Worm (Caenorhabditis elegans): ENCODE measurements around the gene F08D12.4.

DNA sequence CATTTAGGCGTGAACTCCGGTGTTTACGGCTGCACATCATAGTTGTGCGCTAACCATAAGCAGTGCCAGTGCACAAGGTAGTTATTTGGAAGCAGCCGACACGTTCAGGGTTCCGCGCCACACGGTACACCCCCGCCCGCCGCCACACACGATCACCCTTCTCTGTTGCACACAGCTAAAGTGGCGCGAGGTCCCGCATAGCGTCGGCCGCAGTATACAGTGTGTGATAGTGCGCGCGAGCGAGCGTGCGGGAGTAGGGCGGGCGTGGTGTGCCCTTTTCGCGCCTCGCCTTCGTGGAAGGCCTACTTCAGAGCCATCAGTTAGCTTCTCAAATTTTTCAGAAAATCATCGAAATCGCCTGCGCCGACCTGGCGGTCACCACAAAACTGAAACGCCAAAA lies 41.0 kb upstream of the F08D12.4 start:
- no peak for TF ChIP-seq hnd-1 (tag; optimal IDR thresholded peaks at IDR 0.05)
- TF ChIP-seq ama-1 (optimal IDR thresholded peaks at IDR 0.05): no peak
- TF ChIP-seq flt-1 (GFP tag; IDR thresholded peaks at IDR 0.05): no peak
- TF ChIP-seq tbx-11 (GFP tag; IDR thresholded peaks at IDR 0.05): no peak
- TF ChIP-seq tbx-37 (GFP tag; conservative IDR thresholded peaks at IDR 0.05): no peak
- no peak for TF ChIP-seq ceh-36 (tag; optimal IDR thresholded peaks at IDR 0.05)
- no peak for TF ChIP-seq sea-1 (GFP tag; conservative IDR thresholded peaks at IDR 0.05)
- TF ChIP-seq F13C5.2 (tag; optimal IDR thresholded peaks at IDR 0.05): no peak
- no peak for TF ChIP-seq hmbx-1 (tag; optimal IDR thresholded peaks at IDR 0.05)
- no peak for TF ChIP-seq aly-1 (tag; optimal IDR thresholded peaks at IDR 0.05)
- TF ChIP-seq ets-7 (tag; optimal IDR thresholded peaks at IDR 0.05): no peak

All from whole organism, early embryonic.